Fruit fly (Drosophila melanogaster): Measurements from ENCODE around the gene CG32536.

CG32536 gene

DNA sequence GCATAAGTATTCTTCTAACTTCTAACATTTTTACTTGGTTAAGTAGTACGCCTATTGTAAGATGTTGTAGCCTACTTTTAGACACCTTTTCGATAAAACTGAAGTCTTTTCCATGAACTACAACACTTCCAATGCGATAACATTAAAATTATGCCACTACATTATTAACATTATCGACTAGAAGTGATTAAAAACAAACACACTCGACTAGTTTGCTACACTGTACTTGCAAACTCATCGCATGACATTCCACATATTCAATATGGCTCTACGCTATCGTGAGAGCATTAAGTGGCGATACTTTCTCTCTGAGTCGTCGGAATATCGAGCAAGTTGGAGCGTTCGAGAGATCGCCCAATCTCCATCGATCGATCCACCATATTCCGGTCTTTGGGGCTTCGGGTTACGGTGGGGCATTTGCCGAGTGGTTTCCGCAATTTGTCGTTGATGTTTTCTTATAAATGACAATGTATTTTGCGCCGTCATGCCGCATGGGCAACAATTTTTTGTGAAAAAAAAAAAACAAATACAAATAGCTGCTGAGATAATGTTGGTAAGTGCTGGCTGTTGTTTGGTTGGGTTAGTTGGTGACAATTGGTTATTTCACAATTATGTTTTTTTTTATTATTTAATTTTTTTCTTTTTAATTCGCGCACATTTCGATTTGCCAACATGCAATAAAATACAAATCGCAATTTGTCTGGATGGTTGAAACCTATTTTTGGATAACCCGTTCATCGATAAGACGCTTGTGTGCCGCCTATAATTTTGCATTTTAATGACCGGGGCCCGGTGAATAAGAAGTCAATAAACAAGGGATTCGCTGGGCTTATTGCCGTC lies 38.9 kb upstream of the CG32536 start (continued):
- TF ChIP-seq Jarid2 (GFP tag; optimal IDR thresholded peaks at IDR 0.05) (no peak), Abd-B (GFP tag; optimal IDR thresholded peaks at IDR 0.05) (no peak), Dll (GFP tag; IDR thresholded peaks at IDR 0.05; ENCODE audit: partially characterized antibody) (peak; percentile 48; the same call in 1 of the 4 replicates), CG12769 (tag; optimal IDR thresholded peaks at IDR 0.05) (peak; percentile 27), chinmo (GFP tag; IDR thresholded peaks at IDR 0.05; ENCODE audit: partially characterized antibody) (0 out of 4 replicates have a peak, but pooled peaks have one; percentile 47), CG17612 (GFP tag; IDR thresholded peaks at IDR 0.05) (peak; percentile 96), shn (GFP tag; optimal IDR thresholded peaks at IDR 0.05) (no peak), dan (GFP tag; IDR thresholded peaks at IDR 0.05) (no peak), cg (GFP tag; optimal IDR thresholded peaks at IDR 0.05) (no peak), C15 (GFP tag; IDR thresholded peaks at IDR 0.05) (no peak), Optix (GFP tag; IDR thresholded peaks at IDR 0.05) (no peak), zen2 (GFP tag; IDR thresholded peaks at IDR 0.05; ENCODE audit: partially characterized antibody) (peak; percentile 9; the same call in 1 of the 3 replicates), CG14014 (GFP tag; IDR thresholded peaks at IDR 0.05) (no peak), CG7987 (GFP tag; optimal IDR thresholded peaks at IDR 0.05) (no peak), CG2199 (GFP tag; IDR thresholded peaks at IDR 0.05) (no peak), HmgZ (tag; optimal IDR thresholded peaks at IDR 0.05) (peak; percentile 1), CG8944 (GFP tag; optimal IDR thresholded peaks at IDR 0.05) (no peak), sug (tag; optimal IDR thresholded peaks at IDR 0.05) (peak; percentile 59), CG6791 (GFP tag; IDR thresholded peaks at IDR 0.05; ENCODE audit: partially characterized antibody) (0 out of 3 replicates have a peak, but pooled peaks have one; percentile 41), Usf (GFP tag; optimal IDR thresholded peaks at IDR 0.05) (no peak), kay (GFP tag; optimal IDR thresholded peaks at IDR 0.05) (no peak), caup (GFP tag; optimal IDR thresholded peaks at IDR 0.05; ENCODE audit: severe bottlenecking) (no peak), B-H2 (GFP tag; optimal IDR thresholded peaks at IDR 0.05) (no peak), CG1024 (GFP tag; IDR thresholded peaks at IDR 0.05) (no peak), CG30403 (GFP tag; optimal IDR thresholded peaks at IDR 0.05) (no peak), CG7372 (GFP tag; IDR thresholded peaks at IDR 0.05) (no peak), CG10979 (tag; optimal IDR thresholded peaks at IDR 0.05) (no peak), CG13894 (tag; optimal IDR thresholded peaks at IDR 0.05) (peak; percentile 98), BEAF-32 (GFP tag; optimal IDR thresholded peaks at IDR 0.05) (peak; percentile 41), CG18599 (GFP tag; optimal IDR thresholded peaks at IDR 0.05) (no peak), Sry-β (GFP tag; optimal IDR thresholded peaks at IDR 0.05) (no peak), CG8089 (GFP tag; optimal IDR thresholded peaks at IDR 0.05) (no peak), CG13296 (GFP tag; optimal IDR thresholded peaks at IDR 0.05) (no peak), Med (GFP tag) (peak; percentile 67), CG31224 (GFP tag; IDR thresholded peaks at IDR 0.05) (no peak), CG34224 (GFP tag; IDR thresholded peaks at IDR 0.05; ENCODE audit: partially characterized antibody) (peak; percentile 46; the same call in 2 of the 3 replicates), CG30020 (tag; optimal IDR thresholded peaks at IDR 0.05) (no peak), CG11247 (GFP tag; IDR thresholded peaks at IDR 0.05) (no peak), trh (GFP tag; optimal IDR thresholded peaks at IDR 0.05) (no peak), CG10543 (GFP tag; optimal IDR thresholded peaks at IDR 0.05) (no peak), sqz (GFP tag; optimal IDR thresholded peaks at IDR 0.05) (peak; percentile 6), hbn (GFP tag; IDR thresholded peaks at IDR 0.05; ENCODE audit: partially characterized antibody) (no peak), slp2 (GFP tag; optimal IDR thresholded peaks at IDR 0.05) (no peak), bsh (GFP tag; optimal IDR thresholded peaks at IDR 0.05) (no peak), onecut (GFP tag; IDR thresholded peaks at IDR 0.05) (peak; percentile 62), dmrt99B (tag; optimal IDR thresholded peaks at IDR 0.05) (no peak), Xbp1 (GFP tag; optimal IDR thresholded peaks at IDR 0.05) (no peak), corto (GFP tag; optimal IDR thresholded peaks at IDR 0.05) (peak; percentile 40)

Measured in whole organism, embryonic.